Worm (Caenorhabditis elegans) whole organism, mixed stage, embryonic: ENCODE data around the gene Y17G7B.3.

Experiments
- ceh-83 ChIP-seq: fragments of 200-800 bp; sonication (Bioruptor generic); optimal IDR thresholded peaks from 2 replicates; lab custom pipeline; 2018; ENCODE audit warnings: mild to moderate bottlenecking, missing genetic modification characterization, missing compliant biosample characterization
- cnd-1 ChIP-seq: fragments of 200-800 bp; sonication (Bioruptor generic); optimal IDR thresholded peaks from 2 replicates; lab custom pipeline; 2018; ENCODE audit warnings: mild to moderate bottlenecking, missing genetic modification characterization, missing compliant biosample characterization
- elt-1 ChIP-seq: sonication (generic microtip); optimal IDR thresholded peaks from 2 replicates; lab custom pipeline; 2017; ENCODE audit warnings: missing genetic modification characterization, mild to moderate bottlenecking, missing compliant biosample characterization, antibody characterized with exemption, moderate library complexity, borderline replicate concordance; ENCODE audit not compliant: insufficient read depth
- mls-2 ChIP-seq: sonication (generic microtip); optimal IDR thresholded peaks from 2 replicates; lab custom pipeline; 2016; ENCODE audit warnings: mild to moderate bottlenecking, missing genetic modification characterization, moderate library complexity, missing compliant biosample characterization
- snpc-4 ChIP-seq: fragments of 150-350 bp; optimal IDR thresholded peaks from 2 replicates; lab custom pipeline; 2014; ENCODE audit warnings: missing biosample characterization, missing genetic modification characterization
- unc-39 ChIP-seq: fragments of 150-350 bp; optimal IDR thresholded peaks from 2 replicates; lab custom pipeline; 2014; ENCODE audit warnings: missing biosample characterization, missing genetic modification characterization

DNA sequence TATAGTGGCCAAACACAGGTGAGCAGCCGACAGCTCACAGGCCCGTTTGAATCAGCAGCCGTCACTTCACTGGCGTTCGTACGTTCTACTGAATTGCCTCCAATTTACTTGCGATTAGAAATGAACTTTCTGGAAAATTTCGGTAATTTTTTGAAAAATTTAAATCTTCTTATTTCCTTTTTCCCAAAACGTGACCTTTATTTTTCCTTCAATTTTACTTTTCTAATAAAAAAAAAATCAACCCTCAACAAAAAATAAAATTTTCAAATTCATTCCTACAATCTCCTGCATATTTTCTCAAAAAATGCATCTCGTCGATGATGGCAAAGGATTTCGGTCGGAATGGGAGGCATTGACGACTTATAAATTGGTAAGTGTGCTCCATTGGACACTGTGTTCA, 40.4 kb upstream of the Y17G7B.3 start, which contains the start of gene W03C9.8:
- TF ChIP-seq snpc-4 (tag; lab: Kevin White, UChicago) (no peak), mls-2 (tag; lab: Kevin White, UChicago) (no peak), unc-39 (tag; lab: Kevin White, UChicago) (no peak), ceh-83 (GFP tag; lab: Kevin White, UChicago) (no peak), cnd-1 (no peak), elt-1 (tag; lab: Kevin White, UChicago) (no peak)
